Worm (Caenorhabditis elegans) whole organism, L4 larva: ENCODE results near the gene set-16.

ENCODE experiments used
- F10B5.3 ChIP-seq: sonication (generic microtip); optimal IDR thresholded peaks from 2 replicates; lab custom pipeline; 2016; ENCODE audit warnings: mild to moderate bottlenecking, missing genetic modification characterization, missing compliant biosample characterization
- F37D6.2 ChIP-seq: sonication (generic microtip); optimal IDR thresholded peaks from 2 replicates; lab custom pipeline; 2016; ENCODE audit warnings: mild to moderate bottlenecking, missing genetic modification characterization, missing compliant biosample characterization
- F44E2.7 ChIP-seq: fragments of 200-800 bp; sonication (Bioruptor generic); IDR thresholded peaks from 2 replicates; pipeline ENCODE4 v2.1.2; 2022; ENCODE audit warnings: missing genetic modification characterization, missing compliant biosample characterization
- F49E8.2 ChIP-seq: sonication (generic microtip); optimal IDR thresholded peaks from 2 replicates; lab custom pipeline; 2016; ENCODE audit warnings: missing compliant biosample characterization, mild to moderate bottlenecking, missing genetic modification characterization, borderline replicate concordance
- T26A8.4 ChIP-seq: fragments of 200-800 bp; sonication (Bioruptor generic); IDR thresholded peaks from 2 replicates; pipeline ENCODE4 v1.3.6; 2022; ENCODE audit warnings: missing genetic modification characterization, missing compliant biosample characterization
- Y48G9A.11 ChIP-seq: fragments of 200-800 bp; sonication (Bioruptor generic); IDR thresholded peaks from 2 replicates; pipeline ENCODE4 v1.3.6; 2022; ENCODE audit warnings: missing genetic modification reagents, missing genetic modification characterization, missing compliant biosample characterization
- Y75B8A.6 ChIP-seq: fragments of 200-800 bp; sonication (Bioruptor generic); IDR thresholded peaks from 2 replicates; pipeline ENCODE4 v1.3.6; 2022; ENCODE audit warnings: missing genetic modification reagents, missing genetic modification characterization, missing compliant biosample characterization
- ZK337.2 ChIP-seq: fragments of 200-800 bp; sonication (Bioruptor generic); IDR thresholded peaks from 2 replicates; pipeline ENCODE4 v1.3.6; 2022; ENCODE audit warnings: missing genetic modification reagents, missing genetic modification characterization, missing compliant biosample characterization
- aha-1 ChIP-seq: fragments of 150-350 bp; peaks from one replicate; lab custom pipeline; 2014; ENCODE audit warnings: missing biosample characterization, missing genetic modification characterization
- ceh-44 ChIP-seq: fragments of 200-800 bp; sonication (Bioruptor generic); IDR thresholded peaks from 2 replicates; pipeline ENCODE4 v1.3.6; 2022; ENCODE audit warnings: missing genetic modification reagents, missing genetic modification characterization, missing compliant biosample characterization
- ceh-82 ChIP-seq: sonication (generic microtip); optimal IDR thresholded peaks from 2 replicates; lab custom pipeline; 2017; ENCODE audit warnings: missing biosample characterization, missing genetic modification characterization
- daf-16 ChIP-seq, 3 experiments: sonication (generic microtip); optimal IDR thresholded peaks; 2 replicates each; lab custom pipeline; 2016 to 2017; ENCODE audit warnings: missing genetic modification characterization in 3 of 3, missing genetic modification reagents in 3 of 3, mild to moderate bottlenecking in 2 of 3, missing compliant biosample characterization in 2 of 3, missing biosample characterization in 1 of 3, moderate library complexity in 1 of 3
- daf-19 ChIP-seq: fragments of 200-800 bp; sonication (Bioruptor generic); conservative IDR thresholded peaks from 2 replicates; pipeline ENCODE4 v1.3.6; 2022; ENCODE audit warnings: missing genetic modification characterization, missing compliant biosample characterization
- daf-8 ChIP-seq: fragments of 200-800 bp; sonication (Bioruptor generic); IDR thresholded peaks from 2 replicates; pipeline ENCODE4 v1.3.6; 2022; ENCODE audit warnings: missing genetic modification characterization, missing compliant biosample characterization
- duxl-1 ChIP-seq: sonication (generic microtip); optimal IDR thresholded peaks from 2 replicates; lab custom pipeline; 2016; ENCODE audit warnings: mild to moderate bottlenecking, missing genetic modification characterization, moderate library complexity, missing compliant biosample characterization; ENCODE audit not compliant: poor library complexity
- dve-1 ChIP-seq: sonication (generic microtip); optimal IDR thresholded peaks from 2 replicates; lab custom pipeline; 2017; ENCODE audit warnings: antibody characterized with exemption, mild to moderate bottlenecking, missing genetic modification characterization, missing compliant biosample characterization; ENCODE audit not compliant: insufficient read depth
- hlh-11 ChIP-seq: fragments of 200-800 bp; sonication (Bioruptor generic); optimal IDR thresholded peaks from 2 replicates; lab custom pipeline; 2018; ENCODE audit warnings: mild to moderate bottlenecking, missing genetic modification characterization, missing compliant biosample characterization
- hlh-30 ChIP-seq: sonication (generic microtip); optimal IDR thresholded peaks from 2 replicates; lab custom pipeline; 2017; ENCODE audit warnings: antibody characterized with exemption, mild to moderate bottlenecking, missing genetic modification characterization, missing compliant biosample characterization; ENCODE audit not compliant: insufficient read depth
- lim-7 ChIP-seq: fragments of 200-800 bp; sonication (Bioruptor generic); IDR thresholded peaks from 2 replicates; pipeline ENCODE4 v1.3.6; 2022; ENCODE audit warnings: missing genetic modification characterization, missing compliant biosample characterization
- lin-1 ChIP-seq: fragments of 200-800 bp; sonication (Bioruptor generic); IDR thresholded peaks from 2 replicates; pipeline ENCODE4 v1.3.6; 2022; ENCODE audit warnings: missing genetic modification reagents, missing genetic modification characterization, missing compliant biosample characterization
- lin-29 ChIP-seq: fragments of 200-800 bp; sonication (Bioruptor generic); IDR thresholded peaks from 2 replicates; pipeline ENCODE4 v1.3.6; 2022; ENCODE audit warnings: missing genetic modification reagents, missing genetic modification characterization, missing compliant biosample characterization
- lin-38 ChIP-seq: fragments of 200-800 bp; sonication (Bioruptor generic); IDR thresholded peaks from 2 replicates; pipeline ENCODE4 v1.3.6; 2022; ENCODE audit warnings: missing genetic modification reagents, missing genetic modification characterization, missing compliant biosample characterization
- lin-39 ChIP-seq: fragments of 150-350 bp; optimal IDR thresholded peaks from 2 replicates; lab custom pipeline; 2014; ENCODE audit warnings: missing biosample characterization, missing genetic modification reagents, missing genetic modification characterization
- lir-3 ChIP-seq: sonication (generic microtip); optimal IDR thresholded peaks from 2 replicates; lab custom pipeline; 2016; ENCODE audit warnings: mild to moderate bottlenecking, missing genetic modification characterization, missing compliant biosample characterization
- lsy-2 ChIP-seq, 2 experiments: fragments of 150-350 bp in 1 of 2; sonication (generic microtip) in 1 of 2; optimal IDR thresholded peaks; 2 replicates each; lab custom pipeline; 2014 to 2017; ENCODE audit warnings: missing biosample characterization in 2 of 2, missing genetic modification characterization in 2 of 2
- mdt-29 ChIP-seq: fragments of 200-800 bp; sonication (Bioruptor generic); IDR thresholded peaks from 2 replicates; pipeline ENCODE4 v1.3.6; 2022; ENCODE audit warnings: missing genetic modification reagents, missing genetic modification characterization, missing compliant biosample characterization
- mes-2 ChIP-seq: sonication (generic microtip); optimal IDR thresholded peaks from 2 replicates; lab custom pipeline; 2016; ENCODE audit warnings: missing genotype, mild to moderate bottlenecking, missing genetic modification characterization, missing compliant biosample characterization; ENCODE audit not compliant: poor library complexity, severe bottlenecking
- nhr-11 ChIP-seq: fragments of 150-350 bp; optimal IDR thresholded peaks from 2 replicates; lab custom pipeline; 2014; ENCODE audit warnings: missing biosample characterization, missing genetic modification characterization
- nhr-111 ChIP-seq: fragments of 200-800 bp; sonication (Bioruptor generic); optimal IDR thresholded peaks from 2 replicates; lab custom pipeline; 2018; ENCODE audit warnings: mild to moderate bottlenecking, missing genetic modification characterization, missing compliant biosample characterization
- nhr-237 ChIP-seq: sonication (generic microtip); optimal IDR thresholded peaks from 2 replicates; lab custom pipeline; 2017; ENCODE audit warnings: missing biosample characterization, missing genetic modification characterization
- nhr-41 ChIP-seq: fragments of 200-800 bp; sonication (Bioruptor generic); IDR thresholded peaks from 2 replicates; pipeline ENCODE4 v1.3.6; 2022; ENCODE audit warnings: missing genetic modification reagents, missing genetic modification characterization, missing compliant biosample characterization
- nhr-48 ChIP-seq: sonication (generic microtip); optimal IDR thresholded peaks from 2 replicates; lab custom pipeline; 2016; ENCODE audit warnings: mild to moderate bottlenecking, missing genetic modification characterization, missing compliant biosample characterization
- nhr-6 ChIP-seq: fragments of 150-350 bp; optimal IDR thresholded peaks from 2 replicates; lab custom pipeline; 2014; ENCODE audit warnings: missing biosample characterization, missing genetic modification characterization
- pha-4 ChIP-seq, 2 experiments: fragments of 150-350 bp in 1 of 2; fragments of 200-800 bp in 1 of 2; sonication (Bioruptor generic) in 1 of 2; IDR thresholded peaks in 1 of 2; optimal IDR thresholded peaks in 1 of 2; 2 replicates each; pipeline versions ENCODE4 v1.3.6 to Lab custom; 2014 to 2022; ENCODE audit warnings: missing genetic modification characterization in 2 of 2, missing genetic modification reagents in 2 of 2, missing biosample characterization in 1 of 2, missing compliant biosample characterization in 1 of 2
- rbr-2 ChIP-seq: sonication (generic microtip); optimal IDR thresholded peaks from 2 replicates; lab custom pipeline; 2016; ENCODE audit warnings: missing genotype, missing genetic modification characterization, missing compliant biosample characterization
- saeg-2 ChIP-seq: fragments of 200-800 bp; sonication (Bioruptor generic); IDR thresholded peaks from 2 replicates; pipeline ENCODE4 v1.3.6; 2022; ENCODE audit warnings: missing genetic modification reagents, missing genetic modification characterization, missing compliant biosample characterization
- sdz-12 ChIP-seq: fragments of 200-800 bp; sonication (Bioruptor generic); optimal IDR thresholded peaks from 2 replicates; lab custom pipeline; 2018; ENCODE audit warnings: mild to moderate bottlenecking, missing genetic modification characterization, missing compliant biosample characterization
- skn-1 ChIP-seq: fragments of 150-350 bp; optimal IDR thresholded peaks from 2 replicates; lab custom pipeline; 2014; ENCODE audit warnings: missing biosample characterization, missing genetic modification characterization
- snpc-1.2 ChIP-seq: fragments of 200-800 bp; sonication (Bioruptor generic); IDR thresholded peaks from 2 replicates; pipeline ENCODE4 v1.3.6; 2022; ENCODE audit warnings: missing genetic modification reagents, missing genetic modification characterization, missing compliant biosample characterization
- snpc-4 ChIP-seq: fragments of 150-350 bp; optimal IDR thresholded peaks from 2 replicates; lab custom pipeline; 2014; ENCODE audit warnings: missing biosample characterization, missing genetic modification characterization
- tag-97 ChIP-seq: fragments of 200-800 bp; sonication (Bioruptor generic); IDR thresholded peaks from 2 replicates; pipeline ENCODE4 v1.3.6; 2022; ENCODE audit warnings: missing genetic modification characterization, missing compliant biosample characterization
- unc-130 ChIP-seq: sonication (generic microtip); optimal IDR thresholded peaks from 2 replicates; lab custom pipeline; 2016; ENCODE audit warnings: missing genetic modification reagents, missing genetic modification characterization, missing compliant biosample characterization
- unc-62 ChIP-seq, 3 experiments: fragments of 150-350 bp in 1 of 3; sonication (generic microtip); optimal IDR thresholded peaks in 2 of 3; peaks in 1 of 3; 1 replicate in 1 of 3; 2 replicates in 2 of 3; lab custom pipeline; 2014 to 2017; ENCODE audit warnings: missing biosample characterization in 3 of 3, missing genetic modification characterization in 3 of 3, missing genetic modification reagents in 3 of 3, missing genotype in 1 of 3
- zfp-2 ChIP-seq: sonication (generic microtip); optimal IDR thresholded peaks from 2 replicates; lab custom pipeline; 2016; ENCODE audit warnings: mild to moderate bottlenecking, missing genetic modification characterization, missing compliant biosample characterization
- zfp-3 ChIP-seq: fragments of 200-800 bp; sonication (Bioruptor generic); conservative IDR thresholded peaks from 2 replicates; pipeline ENCODE4 v1.3.6; 2022; ENCODE audit warnings: missing genetic modification reagents, missing genetic modification characterization, missing compliant biosample characterization
- zip-2 ChIP-seq: fragments of 150-350 bp; optimal IDR thresholded peaks from 2 replicates; lab custom pipeline; 2014; ENCODE audit warnings: missing biosample characterization, missing genetic modification characterization
- ztf-7 ChIP-seq: fragments of 150-350 bp; optimal IDR thresholded peaks from 2 replicates; lab custom pipeline; 2014; ENCODE audit warnings: missing biosample characterization, missing genetic modification characterization

set-16 gene

DNA sequence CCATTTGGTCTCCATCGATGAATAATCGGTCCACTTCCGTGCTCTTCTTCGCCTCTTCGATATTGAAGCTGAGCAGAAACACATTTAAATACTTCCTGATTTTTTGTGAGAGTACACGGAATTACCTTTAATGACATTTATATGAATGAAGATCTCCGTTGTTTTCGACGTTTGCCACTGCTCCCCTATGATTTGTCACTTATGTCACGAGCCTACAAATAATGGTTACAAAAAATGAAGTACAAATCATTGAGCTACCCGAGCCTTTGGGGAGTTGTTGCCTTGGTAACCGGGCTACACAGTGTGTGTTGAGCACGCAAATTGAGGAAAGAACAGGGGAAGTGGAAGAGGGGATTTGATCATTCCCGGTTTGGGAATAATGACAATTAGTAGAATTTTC, 42.6 kb downstream of the set-16 start, which contains the start of gene dyf-2:
dyf-2 (minus strand) TSS at position 137 of the 400 bp plus-strand sequence.
- TF ChIP-seq daf-16 (GFP tag; optimal IDR thresholded peaks at IDR 0.05; lab: Kevin White, UChicago) (no peak), daf-16 (tag; optimal IDR thresholded peaks at IDR 0.05; lab: Kevin White, UChicago) (no peak), zfp-3 (GFP tag; lab: Robert Waterston, UW) (no peak), nhr-6 (tag; lab: Kevin White, UChicago) (no peak), rbr-2 (tag; lab: Kevin White, UChicago) (no peak), zfp-2 (tag; lab: Kevin White, UChicago) (no peak), F37D6.2 (no peak)

- TF ChIP-seq tag-97 (GFP tag; lab: Robert Waterston, UW) (no peak), Y48G9A.11 (GFP tag; lab: Robert Waterston, UW) (no peak), nhr-111 (GFP tag; lab: Kevin White, UChicago) (no peak), dve-1 (tag; lab: Kevin White, UChicago) (no peak), F44E2.7 (GFP tag; lab: Robert Waterston, UW) (no peak), snpc-4 (no peak), ceh-82 (tag; lab: Kevin White, UChicago) (no peak), sdz-12 (GFP tag; lab: Kevin White, UChicago) (no peak), zfp-2 (tag; lab: Kevin White, UChicago) (no peak), hlh-11 (tag; lab: Kevin White, UChicago) (no peak), snpc-1.2 (GFP tag; lab: Robert Waterston, UW) (no peak), skn-1 (no peak), nhr-6 (tag; lab: Kevin White, UChicago) (peak; percentile 23), zip-2 (no peak), lir-3 (tag; lab: Kevin White, UChicago) (no peak), daf-19 (GFP tag; lab: Robert Waterston, UW) (no peak), rbr-2 (tag; lab: Kevin White, UChicago) (no peak), mes-2 (tag; lab: Kevin White, UChicago) (peak; percentile 46), daf-8 (GFP tag; lab: Robert Waterston, UW) (no peak), hlh-30 (tag; lab: Kevin White, UChicago) (peak; percentile 66), unc-62 (GFP tag; optimal IDR thresholded peaks at IDR 0.05 in 1 of 2; lab: Kevin White, UChicago) (peak in 1 of 2 experiments; percentile 75), unc-62 (tag; optimal IDR thresholded peaks at IDR 0.05; lab: Kevin White, UChicago) (no peak), duxl-1 (tag; lab: Kevin White, UChicago) (no peak), ceh-44 (GFP tag; lab: Robert Waterston, UW) (no peak), lim-7 (GFP tag; lab: Robert Waterston, UW) (no peak), pha-4 (GFP tag; IDR thresholded peaks at IDR 0.05; lab: Robert Waterston, UW) (no peak), pha-4 (tag; optimal IDR thresholded peaks at IDR 0.05; lab: Kevin White, UChicago) (no peak), aha-1 (tag; lab: Kevin White, UChicago) (peak; percentile 22), unc-130 (no peak), T26A8.4 (GFP tag; lab: Robert Waterston, UW) (no peak), lin-29 (GFP tag; lab: Robert Waterston, UW) (no peak), ztf-7 (tag; lab: Kevin White, UChicago) (no peak), nhr-48 (no peak), lin-38 (GFP tag; lab: Robert Waterston, UW) (no peak), nhr-11 (tag; lab: Kevin White, UChicago) (no peak), lin-39 (no peak), daf-16 (GFP tag; optimal IDR thresholded peaks at IDR 0.05; lab: Kevin White, UChicago) (no peak), daf-16 (tag; optimal IDR thresholded peaks at IDR 0.05; lab: Kevin White, UChicago) (no peak), nhr-237 (no peak), nhr-41 (no peak), mdt-29 (GFP tag; lab: Robert Waterston, UW) (no peak), saeg-2 (GFP tag; lab: Robert Waterston, UW) (no peak), F10B5.3 (tag; lab: Kevin White, UChicago) (no peak), lsy-2 (tag; optimal IDR thresholded peaks at IDR 0.05; lab: Kevin White, UChicago) (peak in 1 of 2 experiments; percentile 34), Y75B8A.6 (GFP tag; lab: Robert Waterston, UW) (no peak), F49E8.2 (tag; lab: Kevin White, UChicago) (no peak), ZK337.2 (GFP tag; lab: Robert Waterston, UW) (no peak), lin-1 (GFP tag; lab: Robert Waterston, UW) (no peak)
Observed at ce11 chrIII:13687211-13687610, 43.5 kb downstream of the set-16 start, which contains the start of gene cul-2. Gene cul-2 (plus strand): TSS chrIII:13687269.
